Worm (Caenorhabditis elegans) whole organism, L3 larva: Measurements from ENCODE around the gene Y51B9A.7.

ENCODE experiments used
- R02D3.7 ChIP-seq: fragments of 150-350 bp; optimal IDR thresholded peaks from 2 replicates; lab custom pipeline; 2014; ENCODE audit warnings: missing biosample characterization, missing genetic modification characterization
- ZK546.5 ChIP-seq: sonication (generic microtip); optimal IDR thresholded peaks from 2 replicates; lab custom pipeline; 2017; ENCODE audit warnings: missing biosample characterization, missing genetic modification characterization
- ama-1 ChIP-seq: fragments of 150-350 bp; optimal IDR thresholded peaks from 2 replicates; lab custom pipeline; 2018
- ceh-28 ChIP-seq: fragments of 150-350 bp; optimal IDR thresholded peaks from 2 replicates; lab custom pipeline; 2014; ENCODE audit warnings: missing biosample characterization, missing genetic modification reagents, missing genetic modification characterization
- ceh-82 ChIP-seq: fragments of 150-350 bp; optimal IDR thresholded peaks from 2 replicates; lab custom pipeline; 2014; ENCODE audit warnings: missing biosample characterization, missing genetic modification characterization
- ceh-9 ChIP-seq: sonication (generic microtip); optimal IDR thresholded peaks from 2 replicates; lab custom pipeline; 2018; ENCODE audit warnings: missing biosample characterization, missing genetic modification characterization
- daf-12 ChIP-seq: fragments of 150-350 bp; optimal IDR thresholded peaks from 2 replicates; lab custom pipeline; 2014; ENCODE audit warnings: missing biosample characterization, missing genetic modification reagents, missing genetic modification characterization
- egl-5 ChIP-seq: fragments of 150-350 bp; optimal IDR thresholded peaks from 2 replicates; lab custom pipeline; 2017; ENCODE audit warnings: missing biosample characterization, missing genetic modification reagents, missing genetic modification characterization, inconsistent platforms
- elt-2 ChIP-seq: sonication (generic microtip); optimal IDR thresholded peaks from 2 replicates; lab custom pipeline; 2016; ENCODE audit warnings: missing genetic modification reagents, mild to moderate bottlenecking, missing genetic modification characterization, missing compliant biosample characterization
- elt-3 ChIP-seq, 3 experiments: fragments of 150-350 bp in 1 of 3; sonication (generic microtip) in 2 of 3; optimal IDR thresholded peaks; 2 replicates in 2 of 3; 4 replicates in 1 of 3; lab custom pipeline; 2014 to 2017; ENCODE audit warnings: missing biosample characterization in 3 of 3, missing genetic modification characterization in 3 of 3
- fkh-10 ChIP-seq: sonication (generic microtip); optimal IDR thresholded peaks from 2 replicates; lab custom pipeline; 2017; ENCODE audit warnings: missing biosample characterization, missing genetic modification reagents, missing genetic modification characterization
- fkh-2 ChIP-seq: fragments of 150-350 bp; optimal IDR thresholded peaks from 2 replicates; lab custom pipeline; 2014; ENCODE audit warnings: missing biosample characterization, missing genetic modification reagents, missing genetic modification characterization
- jun-1 ChIP-seq: fragments of 150-350 bp; optimal IDR thresholded peaks from 2 replicates; lab custom pipeline; 2014; ENCODE audit warnings: missing biosample characterization, missing genetic modification reagents, missing genetic modification characterization
- lin-15B ChIP-seq: fragments of 150-350 bp; optimal IDR thresholded peaks from 2 replicates; lab custom pipeline; 2014; ENCODE audit warnings: missing biosample characterization, missing genetic modification characterization
- mml-1 ChIP-seq: fragments of 150-350 bp; sonication (generic microtip); optimal IDR thresholded peaks from 3 replicates; lab custom pipeline; 2014; ENCODE audit warnings: missing biosample characterization, missing genetic modification characterization
- nfya-1 ChIP-seq: sonication (generic microtip); optimal IDR thresholded peaks from 2 replicates; lab custom pipeline; 2017; ENCODE audit warnings: missing genetic modification characterization, mild to moderate bottlenecking, missing compliant biosample characterization, antibody characterized with exemption, moderate library complexity; ENCODE audit not compliant: insufficient read depth
- nhr-11 ChIP-seq: fragments of 150-350 bp; optimal IDR thresholded peaks from 2 replicates; lab custom pipeline; 2014; ENCODE audit warnings: missing biosample characterization, missing genetic modification characterization
- nhr-12 ChIP-seq: fragments of 150-350 bp; optimal IDR thresholded peaks from 2 replicates; lab custom pipeline; 2014; ENCODE audit warnings: missing biosample characterization, missing genetic modification characterization
- nhr-23 ChIP-seq: fragments of 150-350 bp; optimal IDR thresholded peaks from 2 replicates; lab custom pipeline; 2014; ENCODE audit warnings: missing biosample characterization, missing genetic modification reagents, missing genetic modification characterization
- nhr-237 ChIP-seq: fragments of 150-350 bp; optimal IDR thresholded peaks from 2 replicates; lab custom pipeline; 2014; ENCODE audit warnings: missing biosample characterization, missing genetic modification characterization
- nhr-67 ChIP-seq: fragments of 150-350 bp; optimal IDR thresholded peaks from 2 replicates; lab custom pipeline; 2014; ENCODE audit warnings: missing biosample characterization, missing genetic modification characterization
- nhr-76 ChIP-seq: fragments of 150-350 bp; sonication (generic microtip); optimal IDR thresholded peaks from 5 replicates; lab custom pipeline; 2014; ENCODE audit warnings: missing biosample characterization, missing genetic modification characterization
- nhr-77 ChIP-seq: fragments of 150-350 bp; optimal IDR thresholded peaks from 2 replicates; lab custom pipeline; 2014; ENCODE audit warnings: missing biosample characterization, missing genetic modification characterization
- pqm-1 ChIP-seq: fragments of 150-350 bp; optimal IDR thresholded peaks from 2 replicates; lab custom pipeline; 2017; ENCODE audit warnings: missing biosample characterization, missing genetic modification characterization, inconsistent platforms
- sea-2 ChIP-seq: fragments of 150-350 bp; sonication (generic microtip); optimal IDR thresholded peaks from 4 replicates; lab custom pipeline; 2014; ENCODE audit warnings: missing biosample characterization, missing genetic modification reagents, missing genetic modification characterization
- tbx-2 ChIP-seq: sonication (generic microtip); optimal IDR thresholded peaks from 2 replicates; lab custom pipeline; 2016; ENCODE audit warnings: mild to moderate bottlenecking, missing genetic modification characterization, missing compliant biosample characterization
- unc-39 ChIP-seq: sonication (generic microtip); optimal IDR thresholded peaks from 4 replicates; lab custom pipeline; 2017; ENCODE audit warnings: missing biosample characterization, missing genetic modification characterization
- unc-62 ChIP-seq: fragments of 150-350 bp; sonication (generic microtip); optimal IDR thresholded peaks from 4 replicates; lab custom pipeline; 2014; ENCODE audit warnings: missing biosample characterization, missing genetic modification reagents, missing genetic modification characterization
- ztf-4 ChIP-seq: fragments of 150-350 bp; optimal IDR thresholded peaks from 2 replicates; lab custom pipeline; 2014; ENCODE audit warnings: missing biosample characterization, missing genetic modification characterization

The Y51B9A.7 gene

ce11 chrII:9403087-9403486 lies 3.2 kb downstream of the Y51B9A.7 start, which contains the start of gene Y51B9A.6:
TSS of gene Y51B9A.6 (minus strand) at chrII:9403187.
- TF ChIP-seq mml-1: no peak

- TF ChIP-seq ceh-82 (no peak), nhr-12 (tag; lab: Kevin White, UChicago) (no peak), unc-39 (tag; lab: Kevin White, UChicago) (no peak), jun-1 (no peak), elt-2 (tag; lab: Kevin White, UChicago) (no peak), nhr-23 (tag; lab: Kevin White, UChicago) (no peak), fkh-2 (tag; lab: Kevin White, UChicago) (no peak), fkh-10 (GFP tag; lab: Kevin White, UChicago) (no peak), nhr-67 (tag; lab: Kevin White, UChicago) (no peak), unc-62 (no peak), pqm-1 (no peak), nhr-11 (tag; lab: Kevin White, UChicago) (no peak), ztf-4 (tag; lab: Kevin White, UChicago) (no peak), nhr-76 (no peak)
- TF ChIP-seq, all 47 proteins: peak for 0
Measured at ce11 chrII:9403846-9404245, 4.0 kb downstream of the Y51B9A.7 start, which contains the start of gene Y51B9A.5. TSS of gene Y51B9A.5 (plus strand) at chrII:9404146.

DNA sequence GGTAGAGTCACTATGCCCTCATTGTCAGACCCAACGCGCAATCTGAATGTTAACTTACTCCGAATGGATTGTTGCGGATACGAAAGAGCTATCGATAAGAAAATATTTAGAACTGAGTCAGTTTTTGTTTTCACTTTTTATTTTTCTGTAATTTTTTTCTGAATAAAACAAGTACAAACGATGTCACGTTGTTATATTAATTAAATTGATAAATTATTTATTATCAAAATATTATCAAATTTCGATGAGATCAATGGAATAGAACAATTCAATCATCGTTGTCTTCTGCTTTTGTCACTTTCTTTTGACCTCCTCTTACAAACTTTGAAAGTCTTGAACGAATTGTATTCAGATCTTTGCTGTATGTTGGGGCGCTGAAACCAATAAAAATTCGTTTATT lies 7.2 kb downstream of the Y51B9A.7 start, which contains the start of gene mpz-6:
mpz-6 (minus strand) TSS at position 101 of the 400 bp plus-strand sequence.
- TF ChIP-seq nhr-11 (tag; lab: Kevin White, UChicago): no peak
- TF ChIP-seq daf-12 (tag; lab: Kevin White, UChicago): no peak
- TF ChIP-seq nhr-23 (tag; lab: Kevin White, UChicago): no peak
- TF ChIP-seq, all 47 proteins: peak for 0

ce11 chrII:9407469-9407868 lies 7.6 kb downstream of the Y51B9A.7 start, which contains the start of gene arrd-2:
TSS of gene arrd-2 (plus strand) at chrII:9407769.
- TF ChIP-seq mml-1 (no peak), ceh-82 (no peak), fkh-2 (tag; lab: Kevin White, UChicago) (no peak)

ce11 chrII:9411497-9411896 lies 11.7 kb downstream of the Y51B9A.7 start, which contains the start of gene M176.9:
TSS of gene M176.9 (minus strand) at chrII:9411597.
- TF ChIP-seq mml-1: no peak
- TF ChIP-seq nhr-11 (tag; lab: Kevin White, UChicago): no peak
- TF ChIP-seq ceh-9 (tag; lab: Kevin White, UChicago): no peak
- TF ChIP-seq lin-15B (tag; lab: Kevin White, UChicago): no peak
- TF ChIP-seq jun-1: no peak
- TF ChIP-seq R02D3.7 (tag; lab: Kevin White, UChicago): no peak
- no peak for TF ChIP-seq fkh-10 (GFP tag; lab: Kevin White, UChicago)
- TF ChIP-seq elt-3 (tag; optimal IDR thresholded peaks at IDR 0.05; lab: Kevin White, UChicago): no peak
- TF ChIP-seq tbx-2 (tag; lab: Kevin White, UChicago): no peak
- TF ChIP-seq nhr-23 (tag; lab: Kevin White, UChicago): no peak
- TF ChIP-seq nhr-237 (tag; lab: Kevin White, UChicago): no peak
- TF ChIP-seq sea-2 (GFP tag; lab: Kevin White, UChicago): no peak
- TF ChIP-seq nfya-1 (tag; lab: Kevin White, UChicago): no peak
- no peak for TF ChIP-seq ZK546.5 (tag; lab: Kevin White, UChicago)
- TF ChIP-seq nhr-77 (tag; lab: Kevin White, UChicago): no peak
- TF ChIP-seq nhr-67 (tag; lab: Kevin White, UChicago): no peak
- no peak for TF ChIP-seq ceh-28 (tag; lab: Kevin White, UChicago)
- TF ChIP-seq nhr-12 (tag; lab: Kevin White, UChicago): no peak
- no peak for TF ChIP-seq ama-1 (lab: Kevin White, UChicago)

ce11 chrII:9412086-9412608 lies 12.3 kb downstream of the Y51B9A.7 start, which contains the start of gene arrd-3:
TSS of gene arrd-3 (plus strand) at chrII:9412558.
- TF ChIP-seq elt-3 (tag; optimal IDR thresholded peaks at IDR 0.05; lab: Kevin White, UChicago) (no peak), ceh-28 (tag; lab: Kevin White, UChicago) (no peak), egl-5 (tag; lab: Kevin White, UChicago) (no peak), elt-2 (tag; lab: Kevin White, UChicago) (peak; percentile 73), nhr-12 (tag; lab: Kevin White, UChicago) (no peak), pqm-1 (peak; percentile 87)
